Fruit fly (Drosophila melanogaster) whole organism, pupa: Measurements from ENCODE around the gene CG32221.

ENCODE experiments used
- CG10348 ChIP-seq: fragments of 200-800 bp; sonication (Bioruptor generic); IDR thresholded peaks from 2 replicates; pipeline ENCODE4 v1.3.6; 2022; ENCODE audit warnings: missing biosample characterization, missing genetic modification characterization
- CG12605 ChIP-seq: fragments of 200-800 bp; sonication (Bioruptor generic); IDR thresholded peaks from 2 replicates; pipeline ENCODE4 v1.3.6; 2022; ENCODE audit warnings: missing biosample characterization, missing genetic modification characterization
- CG13204 ChIP-seq: fragments of 200-800 bp; sonication (Bioruptor generic); optimal IDR thresholded peaks from 2 replicates; lab custom pipeline; 2018; ENCODE audit warnings: missing biosample characterization, mild to moderate bottlenecking, missing genetic modification characterization, moderate library complexity
- CG14655 ChIP-seq: fragments of 200-800 bp; sonication (Bioruptor generic); optimal IDR thresholded peaks from 3 replicates; lab custom pipeline; 2017; ENCODE audit warnings: mild to moderate bottlenecking, missing biosample characterization, missing genetic modification reagents, missing genetic modification characterization
- CG15710 ChIP-seq: fragments of 200-800 bp; sonication (Bioruptor generic); optimal IDR thresholded peaks from 2 replicates; lab custom pipeline; 2018; ENCODE audit warnings: missing biosample characterization, mild to moderate bottlenecking, missing genetic modification characterization, moderate library complexity
- CG17806 ChIP-seq: fragments of 200-800 bp; sonication (Bioruptor generic); optimal IDR thresholded peaks from 2 replicates; lab custom pipeline; 2018; ENCODE audit warnings: missing biosample characterization, mild to moderate bottlenecking, missing genetic modification characterization, moderate library complexity
- CG32121 ChIP-seq: fragments of 200-800 bp; sonication (Bioruptor generic); IDR thresholded peaks from 2 replicates; pipeline ENCODE4 v1.3.6; 2022; ENCODE audit warnings: missing biosample characterization, missing genetic modification characterization
- CG34367 ChIP-seq: fragments of 200-800 bp; sonication (Bioruptor generic); optimal IDR thresholded peaks from 2 replicates; lab custom pipeline; 2018; ENCODE audit warnings: missing biosample characterization, mild to moderate bottlenecking, missing genetic modification characterization
- CG4496 ChIP-seq: fragments of 200-800 bp; sonication (Bioruptor generic); IDR thresholded peaks from 3 replicates; pipeline ENCODE4 v1.3.6; 2022; ENCODE audit warnings: missing biosample characterization, missing genetic modification characterization
- CG8159 ChIP-seq: fragments of 200-800 bp; sonication (Bioruptor generic); optimal IDR thresholded peaks from 3 replicates; lab custom pipeline; 2018; ENCODE audit warnings: missing biosample characterization, mild to moderate bottlenecking, missing genetic modification characterization, moderate library complexity
- CG8301 ChIP-seq: fragments of 200-800 bp; sonication (Bioruptor generic); optimal IDR thresholded peaks from 2 replicates; lab custom pipeline; 2018; ENCODE audit warnings: missing biosample characterization, mild to moderate bottlenecking, missing genetic modification characterization
- CG9948 ChIP-seq: fragments of 200-800 bp; sonication (Bioruptor generic); optimal IDR thresholded peaks from 2 replicates; lab custom pipeline; 2018; ENCODE audit warnings: missing biosample characterization, mild to moderate bottlenecking, missing genetic modification characterization, moderate library complexity
- D1 ChIP-seq: fragments of 200-800 bp; sonication (Bioruptor generic); optimal IDR thresholded peaks from 2 replicates; lab custom pipeline; 2018; ENCODE audit warnings: missing biosample characterization, mild to moderate bottlenecking, missing genetic modification characterization, moderate library complexity
- EcR ChIP-seq: fragments of 200-800 bp; sonication (Bioruptor generic); optimal IDR thresholded peaks from 3 replicates; lab custom pipeline; 2019; ENCODE audit warnings: missing biosample characterization, missing genetic modification characterization, mild to moderate bottlenecking, moderate library complexity, missing genetic modification reagents
- Ets98B ChIP-seq: fragments of 200-800 bp; sonication (Bioruptor generic); IDR thresholded peaks from 2 replicates; pipeline ENCODE4 v1.3.6; 2022; ENCODE audit warnings: missing biosample characterization, missing genetic modification characterization
- Pif1A ChIP-seq: fragments of 200-800 bp; sonication (Bioruptor generic); optimal IDR thresholded peaks from 3 replicates; lab custom pipeline; 2016; ENCODE audit warnings: missing biosample characterization, missing genetic modification characterization
- Pif1B ChIP-seq: fragments of 200-800 bp; sonication (Bioruptor generic); optimal IDR thresholded peaks from 3 replicates; lab custom pipeline; 2016; ENCODE audit warnings: missing biosample characterization, missing genetic modification characterization
- Snoo ChIP-seq: fragments of 200-800 bp; sonication (Bioruptor generic); optimal IDR thresholded peaks from 3 replicates; lab custom pipeline; 2017; ENCODE audit warnings: missing biosample characterization, mild to moderate bottlenecking, missing genetic modification characterization, inconsistent platforms
- fd96Ca ChIP-seq: fragments of 200-800 bp; sonication (Bioruptor generic); IDR thresholded peaks from 3 replicates; pipeline ENCODE4 v1.3.6; 2022; ENCODE audit warnings: missing biosample characterization, missing genetic modification characterization
- gl ChIP-seq: fragments of 200-800 bp; sonication (Bioruptor generic); optimal IDR thresholded peaks from 2 replicates; lab custom pipeline; 2018; ENCODE audit warnings: missing biosample characterization, mild to moderate bottlenecking, missing genetic modification characterization
- rn ChIP-seq: fragments of 200-800 bp; sonication (Bioruptor generic); IDR thresholded peaks from 2 replicates; pipeline ENCODE4 v1.3.6; 2022; ENCODE audit warnings: missing biosample characterization, missing genetic modification characterization

The CG32221 gene

DNA sequence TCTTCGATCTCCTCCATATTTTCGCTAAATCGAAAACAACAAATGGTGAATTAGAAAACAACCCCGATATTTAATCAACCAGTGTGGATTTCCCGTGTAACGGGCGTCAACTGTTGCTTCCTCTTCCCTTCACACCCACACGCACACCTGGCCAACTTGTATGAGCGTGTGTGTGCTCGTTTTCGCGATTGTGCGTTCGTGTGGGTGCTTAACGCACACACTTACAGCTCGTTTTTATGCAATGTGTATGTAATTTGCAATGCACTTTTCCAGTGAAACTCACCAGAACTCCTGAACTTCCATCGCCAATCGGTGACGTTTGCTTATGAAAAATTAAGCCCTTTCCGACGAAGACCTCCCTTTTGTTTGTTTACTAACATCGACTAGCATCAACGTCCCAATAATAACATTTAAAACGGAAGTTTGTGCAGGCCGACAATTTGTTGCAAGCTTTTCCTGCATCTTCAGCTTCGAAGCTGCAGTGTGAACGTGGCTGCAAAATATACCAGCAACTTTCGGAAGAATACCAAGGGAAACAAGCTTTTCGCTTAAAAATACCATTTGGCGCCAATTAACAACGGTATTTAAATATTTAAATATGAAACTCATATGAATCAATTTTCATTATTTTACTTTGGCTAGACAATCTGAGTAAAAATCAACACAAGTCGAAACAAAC lies 18.9 kb upstream of the CG32221 start, which contains the start of gene cyc:
cyc (minus strand) TSS at position 467 of the 679 bp plus-strand sequence.
- TF ChIP-seq CG12605 (GFP tag; lab: Robert Waterston, UW), result peak; percentile 64
- TF ChIP-seq CG34367 (tag; lab: Kevin White, UChicago), result no peak
- no peak for TF ChIP-seq rn (GFP tag; lab: Robert Waterston, UW)
- peak; percentile 34 for TF ChIP-seq Snoo (tag; lab: Kevin White, UChicago)
- TF ChIP-seq CG32121, result peak; percentile 32; the same call in 1 of the 2 replicates
- peak; percentile 64; the same call in 1 of the 2 replicates for TF ChIP-seq Ets98B (GFP tag; lab: Robert Waterston, UW)
- peak; percentile 1 for TF ChIP-seq CG15710
- TF ChIP-seq CG4496 (GFP tag; lab: Robert Waterston, UW), result peak; percentile 70
- TF ChIP-seq, all 21 proteins: peak for 6

DNA sequence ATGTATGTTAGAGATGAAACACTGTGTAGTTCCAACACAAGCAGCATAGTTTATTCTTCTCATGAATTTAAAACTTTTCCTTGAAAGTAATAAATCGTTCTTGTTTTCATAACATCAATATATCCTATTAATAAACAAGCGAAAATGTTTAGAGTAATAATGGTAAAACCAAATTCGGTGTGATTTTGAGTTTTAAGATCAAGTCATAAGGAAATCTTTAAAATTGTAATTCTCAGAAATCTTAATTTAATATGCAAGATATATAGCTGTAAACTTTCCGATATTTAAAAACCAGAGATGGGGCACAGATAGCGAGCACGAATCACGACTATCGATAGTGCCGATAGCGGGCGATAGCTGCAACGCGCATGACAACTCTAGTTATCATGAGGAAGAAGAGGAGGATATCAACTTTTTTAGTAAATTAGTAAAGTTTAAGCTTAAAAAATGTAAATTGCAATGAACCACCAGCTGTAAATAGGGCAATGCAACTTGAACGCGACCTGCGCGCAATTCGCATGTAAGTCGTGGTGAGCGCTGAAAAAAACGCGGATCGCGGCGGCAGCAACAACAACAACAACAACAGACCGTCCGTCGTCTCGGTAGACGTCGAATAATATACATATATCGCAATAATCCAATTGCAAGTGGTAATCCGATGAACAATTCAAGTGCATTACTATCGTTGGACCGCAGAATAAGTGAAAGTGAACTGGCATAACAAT lies 16.5 kb upstream of the CG32221 start, which contains the start of the genes Fibp and Deaf1:
Fibp (minus strand) TSS at position 161 of the 725 bp plus-strand sequence.
Deaf1 (plus strand) TSS at position 368 of the 725 bp plus-strand sequence.
- TF ChIP-seq D1 (tag; lab: Kevin White, UChicago) (no peak), CG9948 (peak; percentile 63), gl (tag; lab: Kevin White, UChicago) (no peak), CG12605 (GFP tag; lab: Robert Waterston, UW) (no peak), Ets98B (GFP tag; lab: Robert Waterston, UW) (no peak; the same call in 1 of the 2 replicates), rn (GFP tag; lab: Robert Waterston, UW) (0 out of 2 replicates have a peak, but pooled peaks have one; percentile 26), Pif1B (GFP tag; lab: Kevin White, UChicago) (no peak), Snoo (tag; lab: Kevin White, UChicago) (peak; percentile 61), CG34367 (tag; lab: Kevin White, UChicago) (peak; percentile 53), CG14655 (GFP tag; lab: Kevin White, UChicago) (no peak), CG15710 (peak; percentile 68), EcR (GFP tag; lab: Kevin White, UChicago) (no peak), fd96Ca (GFP tag; lab: Robert Waterston, UW) (peak; percentile 45; the same call in 1 of the 3 replicates), CG4496 (GFP tag; lab: Robert Waterston, UW) (peak; percentile 66; the same call in 1 of the 3 replicates), CG8159 (tag; lab: Kevin White, UChicago) (no peak), Pif1A (GFP tag; lab: Kevin White, UChicago) (no peak), CG10348 (GFP tag; lab: Robert Waterston, UW) (no peak), CG17806 (tag; lab: Kevin White, UChicago) (peak; percentile 51), CG8301 (tag; lab: Kevin White, UChicago) (peak; percentile 51), CG32121 (0 out of 2 replicates have a peak, but pooled peaks have one; percentile 37), CG13204 (GFP tag; lab: Kevin White, UChicago) (no peak)

DNA sequence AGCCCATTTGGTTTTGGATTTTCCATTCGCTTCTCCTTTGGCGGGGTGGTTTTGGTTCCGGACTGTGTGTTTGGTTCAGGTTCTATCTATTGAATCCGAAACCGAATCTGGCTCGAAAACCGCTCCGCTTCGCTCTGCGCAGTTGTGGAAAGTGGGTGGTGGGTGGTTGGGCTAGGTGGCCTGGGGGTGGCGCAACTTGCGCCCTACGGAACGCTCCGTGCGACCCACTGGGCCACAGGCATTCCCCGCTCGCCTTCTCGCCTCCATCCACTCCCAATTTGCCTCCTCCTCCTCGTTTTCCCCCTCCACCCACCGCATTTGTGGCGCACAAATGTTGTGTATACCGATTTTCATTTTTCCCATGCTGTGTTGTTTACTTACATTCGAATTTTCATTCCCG lies 15.8 kb upstream of the CG32221 start:
- TF ChIP-seq D1 (tag; lab: Kevin White, UChicago) (no peak), CG8159 (tag; lab: Kevin White, UChicago) (no peak), gl (tag; lab: Kevin White, UChicago) (no peak), CG10348 (GFP tag; lab: Robert Waterston, UW) (no peak), Ets98B (GFP tag; lab: Robert Waterston, UW) (no peak), CG17806 (tag; lab: Kevin White, UChicago) (no peak), rn (GFP tag; lab: Robert Waterston, UW) (no peak)

DNA sequence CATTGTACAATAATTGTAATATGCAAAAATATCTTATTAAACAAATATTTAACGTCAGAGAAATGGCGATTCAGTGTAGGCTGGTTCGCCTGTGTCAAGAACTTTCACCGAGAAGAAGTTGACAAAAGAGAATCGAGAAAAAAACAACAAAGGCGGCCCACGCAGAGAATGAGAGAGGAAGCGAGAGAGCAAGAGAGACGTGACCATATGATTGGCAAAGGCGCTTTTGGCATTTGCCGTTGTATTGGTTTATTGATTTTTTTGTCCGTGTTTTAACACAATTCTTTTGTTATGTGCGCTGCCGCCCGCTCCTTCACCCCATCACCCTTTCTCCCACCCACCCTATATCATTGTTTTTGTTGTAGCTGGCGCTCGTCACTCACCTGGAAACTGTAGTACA lies 1.2 kb upstream of the CG32221 start:
- TF ChIP-seq CG32121, result no peak
- TF ChIP-seq Ets98B (GFP tag; lab: Robert Waterston, UW), result no peak; the same call in 1 of the 2 replicates
- peak; percentile 52 for TF ChIP-seq EcR (GFP tag; lab: Kevin White, UChicago)
- TF ChIP-seq CG9948, result peak; percentile 0
- TF ChIP-seq gl (tag; lab: Kevin White, UChicago), result peak; percentile 73
- no peak for TF ChIP-seq CG10348 (GFP tag; lab: Robert Waterston, UW)
- peak; percentile 19 for TF ChIP-seq CG15710
- TF ChIP-seq CG4496 (GFP tag; lab: Robert Waterston, UW), result 0 out of 3 replicates have a peak, but pooled peaks have one; percentile 34

DNA sequence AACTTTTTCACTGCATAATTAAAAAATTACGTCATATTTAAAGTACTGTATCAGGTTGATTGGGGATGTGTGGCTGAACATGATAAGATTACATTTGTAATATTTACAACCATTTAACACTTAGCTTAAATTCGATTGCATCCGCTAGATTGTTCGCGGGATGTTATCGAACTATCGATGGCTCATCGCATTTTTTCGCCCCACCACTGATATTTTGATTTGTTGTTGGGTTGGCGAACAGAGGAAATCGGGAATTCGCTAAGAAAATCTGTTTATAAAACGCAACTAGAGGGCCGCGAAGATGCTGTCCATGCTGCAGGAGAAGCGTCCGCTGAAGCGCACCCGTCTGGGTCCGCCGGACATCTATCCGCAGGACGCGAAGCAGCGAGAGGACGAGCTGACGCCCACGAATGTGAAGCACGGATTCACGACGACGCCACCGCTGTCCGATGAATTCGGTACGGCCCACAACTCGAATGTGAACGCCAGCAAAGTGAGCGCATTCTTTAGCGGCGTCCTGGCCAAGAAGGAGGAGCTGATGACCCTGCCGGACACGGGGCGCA lies 2.0 kb downstream of the CG32221 start, which contains the start of gene kto:
kto (plus strand) TSS at position 240 of the 563 bp plus-strand sequence.
- no peak for TF ChIP-seq fd96Ca (GFP tag; lab: Robert Waterston, UW)

DNA sequence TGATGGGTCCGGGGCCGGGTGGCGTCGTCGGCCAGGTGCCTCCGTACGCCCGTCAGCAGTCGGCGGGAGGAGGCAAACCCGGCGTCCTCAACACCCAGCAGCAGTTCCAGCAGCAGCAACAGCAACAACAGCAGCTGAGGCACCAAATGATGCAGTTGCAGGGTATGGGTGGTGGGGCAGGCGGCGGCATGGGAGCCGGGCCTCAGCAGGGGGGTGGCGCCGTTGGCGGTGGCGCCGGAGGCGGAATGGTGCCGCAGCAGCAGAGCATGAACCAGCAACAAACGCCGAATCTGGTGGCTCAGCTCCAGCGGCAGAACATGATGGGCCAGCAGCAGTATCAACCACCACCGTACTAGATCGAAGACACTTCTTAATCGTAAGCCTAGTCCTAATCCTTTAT lies 10.0 kb downstream of the CG32221 start:
- TF ChIP-seq CG34367 (tag; lab: Kevin White, UChicago) (no peak), CG17806 (tag; lab: Kevin White, UChicago) (no peak), CG12605 (GFP tag; lab: Robert Waterston, UW) (no peak), Snoo (tag; lab: Kevin White, UChicago) (no peak), CG10348 (GFP tag; lab: Robert Waterston, UW) (no peak), CG13204 (GFP tag; lab: Kevin White, UChicago) (no peak), fd96Ca (GFP tag; lab: Robert Waterston, UW) (no peak), D1 (tag; lab: Kevin White, UChicago) (no peak), Pif1A (GFP tag; lab: Kevin White, UChicago) (no peak), CG8301 (tag; lab: Kevin White, UChicago) (no peak)
- TF ChIP-seq, all 21 proteins: peak for 0
